Worm (Caenorhabditis elegans) whole organism, L3 larva: Measurements from ENCODE around the gene his-18.

Source experiments
- R02D3.7 ChIP-seq: fragments of 150-350 bp; optimal IDR thresholded peaks from 2 replicates; lab custom pipeline; 2014; ENCODE audit warnings: missing biosample characterization, missing genetic modification characterization
- aly-2 ChIP-seq: fragments of 150-350 bp; optimal IDR thresholded peaks from 2 replicates; lab custom pipeline; 2014; ENCODE audit warnings: missing biosample characterization, missing genetic modification characterization
- ama-1 ChIP-seq: fragments of 150-350 bp; optimal IDR thresholded peaks from 2 replicates; lab custom pipeline; 2018
- ceh-16 ChIP-seq: sonication (generic microtip); optimal IDR thresholded peaks from 2 replicates; lab custom pipeline; 2017; ENCODE audit warnings: missing biosample characterization, missing genetic modification characterization
- ceh-28 ChIP-seq: fragments of 150-350 bp; optimal IDR thresholded peaks from 2 replicates; lab custom pipeline; 2014; ENCODE audit warnings: missing biosample characterization, missing genetic modification reagents, missing genetic modification characterization
- ceh-9 ChIP-seq: sonication (generic microtip); optimal IDR thresholded peaks from 2 replicates; lab custom pipeline; 2018; ENCODE audit warnings: missing biosample characterization, missing genetic modification characterization
- daf-12 ChIP-seq: fragments of 150-350 bp; optimal IDR thresholded peaks from 2 replicates; lab custom pipeline; 2014; ENCODE audit warnings: missing biosample characterization, missing genetic modification reagents, missing genetic modification characterization
- egl-27 ChIP-seq: sonication (generic microtip); optimal IDR thresholded peaks from 4 replicates; lab custom pipeline; 2017; ENCODE audit warnings: missing biosample characterization, missing genetic modification reagents, missing genetic modification characterization
- egl-5 ChIP-seq: fragments of 150-350 bp; optimal IDR thresholded peaks from 2 replicates; lab custom pipeline; 2017; ENCODE audit warnings: missing biosample characterization, missing genetic modification reagents, missing genetic modification characterization, inconsistent platforms
- elt-1 ChIP-seq: fragments of 150-350 bp; optimal IDR thresholded peaks from 2 replicates; lab custom pipeline; 2014; ENCODE audit warnings: missing biosample characterization, missing genetic modification characterization
- elt-2 ChIP-seq: sonication (generic microtip); optimal IDR thresholded peaks from 2 replicates; lab custom pipeline; 2016; ENCODE audit warnings: missing genetic modification reagents, mild to moderate bottlenecking, missing genetic modification characterization, missing compliant biosample characterization
- elt-3 ChIP-seq, 3 experiments: fragments of 150-350 bp in 1 of 3; sonication (generic microtip) in 2 of 3; optimal IDR thresholded peaks; 2 replicates in 2 of 3; 4 replicates in 1 of 3; lab custom pipeline; 2014 to 2017; ENCODE audit warnings: missing biosample characterization in 3 of 3, missing genetic modification characterization in 3 of 3
- eor-1 ChIP-seq, 2 experiments: fragments of 150-350 bp; optimal IDR thresholded peaks; 2 replicates each; lab custom pipeline; 2014 to 2018; ENCODE audit warnings: missing biosample characterization in 2 of 2, missing genetic modification characterization in 2 of 2
- fkh-10 ChIP-seq: sonication (generic microtip); optimal IDR thresholded peaks from 2 replicates; lab custom pipeline; 2017; ENCODE audit warnings: missing biosample characterization, missing genetic modification reagents, missing genetic modification characterization
- fkh-2 ChIP-seq: fragments of 150-350 bp; optimal IDR thresholded peaks from 2 replicates; lab custom pipeline; 2014; ENCODE audit warnings: missing biosample characterization, missing genetic modification reagents, missing genetic modification characterization
- fos-1 ChIP-seq: fragments of 150-350 bp; optimal IDR thresholded peaks from 2 replicates; lab custom pipeline; 2014; ENCODE audit warnings: missing biosample characterization, missing genetic modification characterization
- hmg-11 ChIP-seq: sonication (generic microtip); optimal IDR thresholded peaks from 2 replicates; lab custom pipeline; 2016; ENCODE audit warnings: missing genetic modification characterization, missing compliant biosample characterization
- jun-1 ChIP-seq: fragments of 150-350 bp; optimal IDR thresholded peaks from 2 replicates; lab custom pipeline; 2014; ENCODE audit warnings: missing biosample characterization, missing genetic modification reagents, missing genetic modification characterization
- lin-15B ChIP-seq: fragments of 150-350 bp; optimal IDR thresholded peaks from 2 replicates; lab custom pipeline; 2014; ENCODE audit warnings: missing biosample characterization, missing genetic modification characterization
- lin-39 ChIP-seq: fragments of 150-350 bp; optimal IDR thresholded peaks from 2 replicates; lab custom pipeline; 2018; ENCODE audit warnings: missing biosample characterization, missing genetic modification reagents, missing genetic modification characterization
- lsy-12 ChIP-seq: sonication (generic microtip); optimal IDR thresholded peaks from 2 replicates; lab custom pipeline; 2016; ENCODE audit warnings: mild to moderate bottlenecking, missing genetic modification characterization, missing compliant biosample characterization
- mdl-1 ChIP-seq: fragments of 150-350 bp; optimal IDR thresholded peaks from 2 replicates; lab custom pipeline; 2014; ENCODE audit warnings: missing biosample characterization, missing genetic modification characterization
- mml-1 ChIP-seq: fragments of 150-350 bp; sonication (generic microtip); optimal IDR thresholded peaks from 3 replicates; lab custom pipeline; 2014; ENCODE audit warnings: missing biosample characterization, missing genetic modification characterization
- nfya-1 ChIP-seq: sonication (generic microtip); optimal IDR thresholded peaks from 2 replicates; lab custom pipeline; 2017; ENCODE audit warnings: missing genetic modification characterization, mild to moderate bottlenecking, missing compliant biosample characterization, antibody characterized with exemption, moderate library complexity; ENCODE audit not compliant: insufficient read depth
- nhr-11 ChIP-seq: fragments of 150-350 bp; optimal IDR thresholded peaks from 2 replicates; lab custom pipeline; 2014; ENCODE audit warnings: missing biosample characterization, missing genetic modification characterization
- nhr-12 ChIP-seq: fragments of 150-350 bp; optimal IDR thresholded peaks from 2 replicates; lab custom pipeline; 2014; ENCODE audit warnings: missing biosample characterization, missing genetic modification characterization
- nhr-23 ChIP-seq: fragments of 150-350 bp; optimal IDR thresholded peaks from 2 replicates; lab custom pipeline; 2014; ENCODE audit warnings: missing biosample characterization, missing genetic modification reagents, missing genetic modification characterization
- nhr-237 ChIP-seq: fragments of 150-350 bp; optimal IDR thresholded peaks from 2 replicates; lab custom pipeline; 2014; ENCODE audit warnings: missing biosample characterization, missing genetic modification characterization
- nhr-25 ChIP-seq: sonication (generic microtip); optimal IDR thresholded peaks from 2 replicates; lab custom pipeline; 2017; ENCODE audit warnings: missing biosample characterization, missing genetic modification characterization
- nhr-28 ChIP-seq: fragments of 150-350 bp; optimal IDR thresholded peaks from 2 replicates; lab custom pipeline; 2014; ENCODE audit warnings: missing biosample characterization, missing genetic modification characterization
- nhr-43 ChIP-seq: sonication (generic microtip); optimal IDR thresholded peaks from 2 replicates; lab custom pipeline; 2016; ENCODE audit warnings: mild to moderate bottlenecking, missing genetic modification characterization, missing compliant biosample characterization; ENCODE audit not compliant: poor library complexity, severe bottlenecking
- nhr-67 ChIP-seq: fragments of 150-350 bp; optimal IDR thresholded peaks from 2 replicates; lab custom pipeline; 2014; ENCODE audit warnings: missing biosample characterization, missing genetic modification characterization
- nhr-76 ChIP-seq: fragments of 150-350 bp; sonication (generic microtip); optimal IDR thresholded peaks from 5 replicates; lab custom pipeline; 2014; ENCODE audit warnings: missing biosample characterization, missing genetic modification characterization
- nhr-77 ChIP-seq: fragments of 150-350 bp; optimal IDR thresholded peaks from 2 replicates; lab custom pipeline; 2014; ENCODE audit warnings: missing biosample characterization, missing genetic modification characterization
- pha-4 ChIP-seq: fragments of 150-350 bp; optimal IDR thresholded peaks from 2 replicates; lab custom pipeline; 2014; ENCODE audit warnings: missing biosample characterization, missing genetic modification reagents, missing genetic modification characterization
- pqm-1 ChIP-seq: fragments of 150-350 bp; optimal IDR thresholded peaks from 2 replicates; lab custom pipeline; 2017; ENCODE audit warnings: missing biosample characterization, missing genetic modification characterization, inconsistent platforms
- sea-2 ChIP-seq: fragments of 150-350 bp; sonication (generic microtip); optimal IDR thresholded peaks from 4 replicates; lab custom pipeline; 2014; ENCODE audit warnings: missing biosample characterization, missing genetic modification reagents, missing genetic modification characterization
- skn-1 ChIP-seq: fragments of 150-350 bp; optimal IDR thresholded peaks from 2 replicates; lab custom pipeline; 2014; ENCODE audit warnings: missing biosample characterization, missing genetic modification characterization
- snpc-4 ChIP-seq: fragments of 150-350 bp; optimal IDR thresholded peaks from 2 replicates; lab custom pipeline; 2014; ENCODE audit warnings: missing biosample characterization, missing genetic modification characterization
- tbx-2 ChIP-seq: sonication (generic microtip); optimal IDR thresholded peaks from 2 replicates; lab custom pipeline; 2016; ENCODE audit warnings: mild to moderate bottlenecking, missing genetic modification characterization, missing compliant biosample characterization
- unc-62 ChIP-seq: fragments of 150-350 bp; sonication (generic microtip); optimal IDR thresholded peaks from 4 replicates; lab custom pipeline; 2014; ENCODE audit warnings: missing biosample characterization, missing genetic modification reagents, missing genetic modification characterization
- zag-1 ChIP-seq: fragments of 150-350 bp; optimal IDR thresholded peaks from 2 replicates; lab custom pipeline; 2014; ENCODE audit warnings: missing biosample characterization, missing genetic modification characterization
- ztf-11 ChIP-seq: fragments of 150-350 bp; optimal IDR thresholded peaks from 2 replicates; lab custom pipeline; 2014; ENCODE audit warnings: missing biosample characterization, missing genetic modification characterization
- ztf-4 ChIP-seq: fragments of 150-350 bp; optimal IDR thresholded peaks from 2 replicates; lab custom pipeline; 2014; ENCODE audit warnings: missing biosample characterization, missing genetic modification characterization

The his-18 gene

ce11 chrV:8932318-8932717, 34.3 kb downstream of the his-18 start, which contains the start of gene H14N18.2:
Gene H14N18.2 (plus strand): TSS chrV:8932618.
- no peak for TF ChIP-seq eor-1 (tag; optimal IDR thresholded peaks at IDR 0.05; lab: Kevin White, UChicago)
- TF ChIP-seq mml-1 = no peak
- TF ChIP-seq jun-1 (tag; lab: Kevin White, UChicago) = no peak
- no peak for TF ChIP-seq tbx-2 (tag; lab: Kevin White, UChicago)
- TF ChIP-seq fkh-2 (tag; lab: Kevin White, UChicago) = no peak
- no peak for TF ChIP-seq nhr-12 (tag; lab: Kevin White, UChicago)
- no peak for TF ChIP-seq unc-62 (GFP tag; lab: Kevin White, UChicago)
- no peak for TF ChIP-seq nhr-77 (tag; lab: Kevin White, UChicago)
- TF ChIP-seq daf-12 (tag; lab: Kevin White, UChicago) = no peak
- no peak for TF ChIP-seq ceh-28
- TF ChIP-seq aly-2 (tag; lab: Kevin White, UChicago) = no peak
- TF ChIP-seq fkh-10 (GFP tag; lab: Kevin White, UChicago) = no peak
- no peak for TF ChIP-seq nhr-23 (tag; lab: Kevin White, UChicago)
- TF ChIP-seq ama-1 (lab: Kevin White, UChicago) = no peak
- no peak for TF ChIP-seq pha-4 (tag; lab: Kevin White, UChicago)

- peak; percentile 63 for TF ChIP-seq ama-1 (lab: Kevin White, UChicago)
- no peak for TF ChIP-seq nhr-77 (tag; lab: Kevin White, UChicago)
- TF ChIP-seq elt-2 (tag; lab: Kevin White, UChicago) = peak; percentile 6
Observed at ce11 chrV:8934264-8934663, 36.2 kb downstream of the his-18 start.

- no peak for TF ChIP-seq fkh-2 (tag; lab: Kevin White, UChicago)
- no peak for TF ChIP-seq skn-1 (tag; lab: Kevin White, UChicago)
- peak; percentile 42 for TF ChIP-seq elt-2 (tag; lab: Kevin White, UChicago)
- peak; percentile 18 for TF ChIP-seq nfya-1 (tag; lab: Kevin White, UChicago)
- TF ChIP-seq nhr-23 (tag; lab: Kevin White, UChicago) = peak; percentile 37
- peak in 1 of 3 experiments; percentile 17 for TF ChIP-seq elt-3 (tag; optimal IDR thresholded peaks at IDR 0.05; lab: Kevin White, UChicago)
- TF ChIP-seq nhr-25 (tag; lab: Kevin White, UChicago) = peak; percentile 42
Observed at ce11 chrV:8935104-8935503, 37.1 kb downstream of the his-18 start.

ce11 chrV:8936184-8936589, 38.2 kb downstream of the his-18 start, which contains the start of gene unc-23:
Gene unc-23 (plus strand): TSS chrV:8936359.
- TF ChIP-seq hmg-11 (tag; lab: Kevin White, UChicago) (no peak), ztf-11 (no peak), lin-39 (peak; percentile 44), elt-1 (tag; lab: Kevin White, UChicago) (peak; percentile 2), nhr-237 (tag; lab: Kevin White, UChicago) (no peak), eor-1 (tag; optimal IDR thresholded peaks at IDR 0.05; lab: Kevin White, UChicago) (peak in 1 of 2 experiments; percentile 51), fkh-10 (GFP tag; lab: Kevin White, UChicago) (no peak), ceh-9 (tag; lab: Kevin White, UChicago) (no peak), fkh-2 (tag; lab: Kevin White, UChicago) (no peak), ztf-4 (no peak), fos-1 (tag; lab: Kevin White, UChicago) (peak; percentile 56), nhr-76 (no peak), nhr-43 (tag; lab: Kevin White, UChicago) (peak; percentile 90), tbx-2 (tag; lab: Kevin White, UChicago) (peak; percentile 43), nhr-11 (tag; lab: Kevin White, UChicago) (peak; percentile 68), ceh-16 (tag; lab: Kevin White, UChicago) (no peak), nfya-1 (tag; lab: Kevin White, UChicago) (peak; percentile 78), nhr-67 (tag; lab: Kevin White, UChicago) (no peak), jun-1 (tag; lab: Kevin White, UChicago) (peak; percentile 86), pha-4 (tag; lab: Kevin White, UChicago) (peak; percentile 81), pqm-1 (peak; percentile 35), mml-1 (peak; percentile 5), R02D3.7 (tag; lab: Kevin White, UChicago) (peak; percentile 48), elt-3 (tag; optimal IDR thresholded peaks at IDR 0.05; lab: Kevin White, UChicago) (peak; percentile 31 to 67 (median 56)), daf-12 (tag; lab: Kevin White, UChicago) (no peak), nhr-25 (tag; lab: Kevin White, UChicago) (peak; percentile 92), elt-2 (tag; lab: Kevin White, UChicago) (peak; percentile 84), lin-15B (tag; lab: Kevin White, UChicago) (peak; percentile 26), egl-5 (tag; lab: Kevin White, UChicago) (no peak), nhr-28 (tag; lab: Kevin White, UChicago) (no peak), skn-1 (tag; lab: Kevin White, UChicago) (no peak), sea-2 (GFP tag; lab: Kevin White, UChicago) (no peak), lsy-12 (peak; percentile 83), aly-2 (tag; lab: Kevin White, UChicago) (no peak), mdl-1 (tag; lab: Kevin White, UChicago) (no peak), snpc-4 (tag; lab: Kevin White, UChicago) (no peak), egl-27 (tag; lab: Kevin White, UChicago) (peak; percentile 50), nhr-77 (tag; lab: Kevin White, UChicago) (no peak), zag-1 (tag; lab: Kevin White, UChicago) (no peak), nhr-23 (tag; lab: Kevin White, UChicago) (peak; percentile 86), nhr-12 (tag; lab: Kevin White, UChicago) (no peak)
